Worm (Caenorhabditis elegans) whole organism, L1 larva: ENCODE data around the gene nstp-1.

Experiments
- Y116A8C.19 ChIP-seq: sonication (generic microtip); optimal IDR thresholded peaks from 2 replicates; lab custom pipeline; 2016; ENCODE audit warnings: missing compliant biosample characterization, missing genetic modification characterization, borderline replicate concordance
- aly-2 ChIP-seq: fragments of 150-350 bp; optimal IDR thresholded peaks from 2 replicates; lab custom pipeline; 2014; ENCODE audit warnings: missing biosample characterization, missing genetic modification characterization
- lin-13 ChIP-seq: fragments of 150-350 bp; optimal IDR thresholded peaks from 2 replicates; lab custom pipeline; 2014; ENCODE audit warnings: missing biosample characterization, missing genetic modification reagents, missing genetic modification characterization
- nhr-76 ChIP-seq: sonication (generic microtip); optimal IDR thresholded peaks from 2 replicates; lab custom pipeline; 2017; ENCODE audit warnings: missing biosample characterization, missing genetic modification characterization
- nhr-90 ChIP-seq: sonication (generic microtip); optimal IDR thresholded peaks from 2 replicates; lab custom pipeline; 2016; ENCODE audit warnings: mild to moderate bottlenecking, missing genetic modification characterization, missing compliant biosample characterization; ENCODE audit not compliant: poor library complexity
- snpc-4 ChIP-seq: fragments of 150-350 bp; optimal IDR thresholded peaks from 2 replicates; lab custom pipeline; 2014; ENCODE audit warnings: missing biosample characterization, missing genetic modification characterization
- unc-130 ChIP-seq: fragments of 150-350 bp; optimal IDR thresholded peaks from 2 replicates; lab custom pipeline; 2017; ENCODE audit warnings: missing biosample characterization, missing genetic modification characterization, inconsistent platforms
- unc-86 ChIP-seq: sonication (generic microtip); optimal IDR thresholded peaks from 2 replicates; lab custom pipeline; 2016; ENCODE audit warnings: missing genetic modification characterization, missing compliant biosample characterization
- ztf-11 ChIP-seq, 2 experiments: sonication (generic microtip); optimal IDR thresholded peaks; 2 replicates each; lab custom pipeline; 2016 to 2017; ENCODE audit warnings: missing genetic modification characterization in 2 of 2, missing biosample characterization in 1 of 2, missing compliant biosample characterization in 1 of 2

ce11 chrIV:9020840-9021239 lies 36.2 kb downstream of the nstp-1 start, which contains the start of gene C53D6.4:
- no peak for TF ChIP-seq snpc-4
- no peak for TF ChIP-seq Y116A8C.19 (tag; lab: Kevin White, UChicago)
- TF ChIP-seq lin-13 (GFP tag; lab: Kevin White, UChicago) = no peak
- TF ChIP-seq nhr-76 (tag; lab: Kevin White, UChicago) = no peak
- no peak for TF ChIP-seq ztf-11 (tag; optimal IDR thresholded peaks at IDR 0.05; lab: Kevin White, UChicago)
- TF ChIP-seq unc-86 (tag; lab: Kevin White, UChicago) = no peak
- no peak for TF ChIP-seq unc-130 (tag; lab: Kevin White, UChicago)
- no peak for TF ChIP-seq nhr-90 (tag; lab: Kevin White, UChicago)
- TF ChIP-seq aly-2 (tag; lab: Kevin White, UChicago) = no peak
